Worm (Caenorhabditis elegans) whole organism, young adult: ENCODE measurements around the gene F35E12.6.

Experiments used
- Y79H2A.3 ChIP-seq: fragments of 200-800 bp; sonication (Bioruptor generic); conservative IDR thresholded peaks from 2 replicates; pipeline ENCODE4 v1.3.6; 2022; ENCODE audit warnings: missing genetic modification reagents, missing genetic modification characterization, missing compliant biosample characterization
- ama-1 ChIP-seq, 3 experiments: fragments of 150-350 bp in 1 of 3; sonication (generic microtip) in 2 of 3; optimal IDR thresholded peaks; 2 replicates each; lab custom pipeline; 2014 to 2018; ENCODE audit warnings: missing biosample characterization in 2 of 3, missing genetic modification characterization in 2 of 3, missing genetic modification reagents in 2 of 3
- ceh-100 ChIP-seq: fragments of 200-800 bp; sonication (Bioruptor generic); IDR thresholded peaks from 2 replicates; pipeline ENCODE4 v1.3.6; 2022; ENCODE audit warnings: missing genetic modification reagents, missing genetic modification characterization, missing compliant biosample characterization
- dox-1 ChIP-seq: fragments of 200-800 bp; sonication (Bioruptor generic); IDR thresholded peaks from 2 replicates; pipeline ENCODE4 v1.3.6; 2022; ENCODE audit warnings: missing genetic modification reagents, missing genetic modification characterization, missing compliant biosample characterization
- him-1 ChIP-seq: sonication (generic microtip); optimal IDR thresholded peaks from 2 replicates; lab custom pipeline; 2016; ENCODE audit warnings: missing genotype, missing genetic modification reagents, missing genetic modification characterization, missing compliant biosample characterization
- lir-1 ChIP-seq: fragments of 200-800 bp; sonication (Bioruptor generic); conservative IDR thresholded peaks from 2 replicates; pipeline ENCODE4 v1.3.6; 2022; ENCODE audit warnings: missing genetic modification reagents, missing genetic modification characterization, missing compliant biosample characterization
- nfya-2 ChIP-seq: fragments of 200-800 bp; sonication (Bioruptor generic); IDR thresholded peaks from 2 replicates; pipeline ENCODE4 v1.3.6; 2022; ENCODE audit warnings: missing genetic modification reagents, missing genetic modification characterization, missing compliant biosample characterization
- pha-4 ChIP-seq: fragments of 150-350 bp; sonication (generic microtip); optimal IDR thresholded peaks from 2 replicates; lab custom pipeline; 2014; ENCODE audit warnings: missing biosample characterization, missing genetic modification reagents, missing genetic modification characterization
- rec-8 ChIP-seq, 2 experiments: sonication (generic microtip); optimal IDR thresholded peaks; 2 replicates each; lab custom pipeline; 2016; ENCODE audit warnings: mild to moderate bottlenecking in 2 of 2, missing genetic modification characterization in 2 of 2, missing genetic modification reagents in 2 of 2, missing genotype in 2 of 2, missing biosample characterization in 1 of 2, missing compliant biosample characterization in 1 of 2, moderate library complexity in 1 of 2
- snpc-4 ChIP-seq, 5 experiments: fragments of 150-350 bp in 1 of 5; sonication (generic microtip) in 4 of 5; optimal IDR thresholded peaks; 2 replicates each; lab custom pipeline; 2014 to 2018; ENCODE audit warnings: missing genetic modification characterization in 5 of 5, missing biosample characterization in 3 of 5, antibody characterized with exemption in 2 of 5, mild to moderate bottlenecking in 2 of 5, missing compliant biosample characterization in 2 of 5, missing genotype in 2 of 5, moderate library complexity in 2 of 5, missing genetic modification reagents in 1 of 5

DNA sequence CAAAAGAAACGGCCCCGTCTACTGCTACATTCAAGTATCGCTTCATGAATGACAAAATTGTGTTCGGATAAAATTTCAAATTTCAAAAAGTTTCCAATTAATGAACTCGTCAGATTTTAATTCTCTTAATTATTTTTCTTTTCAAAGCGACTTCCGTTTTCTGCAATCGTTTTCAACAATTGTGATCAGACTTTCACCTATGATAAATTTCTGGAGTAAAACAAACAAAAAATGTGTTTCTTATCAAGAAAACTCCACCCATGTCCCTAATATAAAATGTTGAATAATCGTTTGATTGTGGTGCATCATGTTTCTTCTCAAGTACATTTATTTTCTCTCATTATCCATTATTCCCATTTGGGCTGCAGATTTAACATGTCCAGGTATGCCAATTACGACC, 35.2 kb upstream of the F35E12.6 start, which contains the start of gene F20G2.5:
- TF ChIP-seq ceh-100 (GFP tag; lab: Robert Waterston, UW) (no peak), lir-1 (GFP tag; lab: Robert Waterston, UW) (no peak), ama-1 (optimal IDR thresholded peaks at IDR 0.05; lab: Kevin White, UChicago) (no peak), ama-1 (GFP tag; optimal IDR thresholded peaks at IDR 0.05; lab: Kevin White, UChicago) (no peak), him-1 (tag; lab: Kevin White, UChicago) (no peak), dox-1 (GFP tag; lab: Robert Waterston, UW) (no peak), rec-8 (tag; optimal IDR thresholded peaks at IDR 0.05; lab: Kevin White, UChicago) (no peak), pha-4 (tag; lab: Kevin White, UChicago) (no peak), Y79H2A.3 (GFP tag; lab: Robert Waterston, UW) (no peak), nfya-2 (GFP tag; lab: Robert Waterston, UW) (no peak), snpc-4 (GFP tag; optimal IDR thresholded peaks at IDR 0.05; lab: Kevin White, UChicago) (no peak), snpc-4 (tag; optimal IDR thresholded peaks at IDR 0.05; lab: Kevin White, UChicago) (no peak)
